Fruit fly (Drosophila melanogaster) whole organism, pupa: ENCODE results near the gene CG1571.

Experiments used
- CG10348 ChIP-seq: fragments of 200-800 bp; sonication (Bioruptor generic); IDR thresholded peaks from 2 replicates; pipeline ENCODE4 v1.3.6; 2022; ENCODE audit warnings: missing biosample characterization, missing genetic modification characterization
- CG12605 ChIP-seq: fragments of 200-800 bp; sonication (Bioruptor generic); IDR thresholded peaks from 2 replicates; pipeline ENCODE4 v1.3.6; 2022; ENCODE audit warnings: missing biosample characterization, missing genetic modification characterization
- CG13204 ChIP-seq: fragments of 200-800 bp; sonication (Bioruptor generic); optimal IDR thresholded peaks from 2 replicates; lab custom pipeline; 2018; ENCODE audit warnings: missing biosample characterization, mild to moderate bottlenecking, missing genetic modification characterization, moderate library complexity
- CG14655 ChIP-seq: fragments of 200-800 bp; sonication (Bioruptor generic); optimal IDR thresholded peaks from 3 replicates; lab custom pipeline; 2017; ENCODE audit warnings: mild to moderate bottlenecking, missing biosample characterization, missing genetic modification reagents, missing genetic modification characterization
- CG15710 ChIP-seq: fragments of 200-800 bp; sonication (Bioruptor generic); optimal IDR thresholded peaks from 2 replicates; lab custom pipeline; 2018; ENCODE audit warnings: missing biosample characterization, mild to moderate bottlenecking, missing genetic modification characterization, moderate library complexity
- CG17806 ChIP-seq: fragments of 200-800 bp; sonication (Bioruptor generic); optimal IDR thresholded peaks from 2 replicates; lab custom pipeline; 2018; ENCODE audit warnings: missing biosample characterization, mild to moderate bottlenecking, missing genetic modification characterization, moderate library complexity
- CG32121 ChIP-seq: fragments of 200-800 bp; sonication (Bioruptor generic); IDR thresholded peaks from 2 replicates; pipeline ENCODE4 v1.3.6; 2022; ENCODE audit warnings: missing biosample characterization, missing genetic modification characterization
- CG34367 ChIP-seq: fragments of 200-800 bp; sonication (Bioruptor generic); optimal IDR thresholded peaks from 2 replicates; lab custom pipeline; 2018; ENCODE audit warnings: missing biosample characterization, mild to moderate bottlenecking, missing genetic modification characterization
- CG4496 ChIP-seq: fragments of 200-800 bp; sonication (Bioruptor generic); IDR thresholded peaks from 3 replicates; pipeline ENCODE4 v1.3.6; 2022; ENCODE audit warnings: missing biosample characterization, missing genetic modification characterization
- CG8159 ChIP-seq: fragments of 200-800 bp; sonication (Bioruptor generic); optimal IDR thresholded peaks from 3 replicates; lab custom pipeline; 2018; ENCODE audit warnings: missing biosample characterization, mild to moderate bottlenecking, missing genetic modification characterization, moderate library complexity
- CG8301 ChIP-seq: fragments of 200-800 bp; sonication (Bioruptor generic); optimal IDR thresholded peaks from 2 replicates; lab custom pipeline; 2018; ENCODE audit warnings: missing biosample characterization, mild to moderate bottlenecking, missing genetic modification characterization
- CG9948 ChIP-seq: fragments of 200-800 bp; sonication (Bioruptor generic); optimal IDR thresholded peaks from 2 replicates; lab custom pipeline; 2018; ENCODE audit warnings: missing biosample characterization, mild to moderate bottlenecking, missing genetic modification characterization, moderate library complexity
- D1 ChIP-seq: fragments of 200-800 bp; sonication (Bioruptor generic); optimal IDR thresholded peaks from 2 replicates; lab custom pipeline; 2018; ENCODE audit warnings: missing biosample characterization, mild to moderate bottlenecking, missing genetic modification characterization, moderate library complexity
- EcR ChIP-seq: fragments of 200-800 bp; sonication (Bioruptor generic); optimal IDR thresholded peaks from 3 replicates; lab custom pipeline; 2019; ENCODE audit warnings: missing biosample characterization, missing genetic modification characterization, mild to moderate bottlenecking, moderate library complexity, missing genetic modification reagents
- Ets98B ChIP-seq: fragments of 200-800 bp; sonication (Bioruptor generic); IDR thresholded peaks from 2 replicates; pipeline ENCODE4 v1.3.6; 2022; ENCODE audit warnings: missing biosample characterization, missing genetic modification characterization
- Pif1A ChIP-seq: fragments of 200-800 bp; sonication (Bioruptor generic); optimal IDR thresholded peaks from 3 replicates; lab custom pipeline; 2016; ENCODE audit warnings: missing biosample characterization, missing genetic modification characterization
- Pif1B ChIP-seq: fragments of 200-800 bp; sonication (Bioruptor generic); optimal IDR thresholded peaks from 3 replicates; lab custom pipeline; 2016; ENCODE audit warnings: missing biosample characterization, missing genetic modification characterization
- Snoo ChIP-seq: fragments of 200-800 bp; sonication (Bioruptor generic); optimal IDR thresholded peaks from 3 replicates; lab custom pipeline; 2017; ENCODE audit warnings: missing biosample characterization, mild to moderate bottlenecking, missing genetic modification characterization, inconsistent platforms
- fd96Ca ChIP-seq: fragments of 200-800 bp; sonication (Bioruptor generic); IDR thresholded peaks from 3 replicates; pipeline ENCODE4 v1.3.6; 2022; ENCODE audit warnings: missing biosample characterization, missing genetic modification characterization
- gl ChIP-seq: fragments of 200-800 bp; sonication (Bioruptor generic); optimal IDR thresholded peaks from 2 replicates; lab custom pipeline; 2018; ENCODE audit warnings: missing biosample characterization, mild to moderate bottlenecking, missing genetic modification characterization
- rn ChIP-seq: fragments of 200-800 bp; sonication (Bioruptor generic); IDR thresholded peaks from 2 replicates; pipeline ENCODE4 v1.3.6; 2022; ENCODE audit warnings: missing biosample characterization, missing genetic modification characterization

CG1571 gene

DNA sequence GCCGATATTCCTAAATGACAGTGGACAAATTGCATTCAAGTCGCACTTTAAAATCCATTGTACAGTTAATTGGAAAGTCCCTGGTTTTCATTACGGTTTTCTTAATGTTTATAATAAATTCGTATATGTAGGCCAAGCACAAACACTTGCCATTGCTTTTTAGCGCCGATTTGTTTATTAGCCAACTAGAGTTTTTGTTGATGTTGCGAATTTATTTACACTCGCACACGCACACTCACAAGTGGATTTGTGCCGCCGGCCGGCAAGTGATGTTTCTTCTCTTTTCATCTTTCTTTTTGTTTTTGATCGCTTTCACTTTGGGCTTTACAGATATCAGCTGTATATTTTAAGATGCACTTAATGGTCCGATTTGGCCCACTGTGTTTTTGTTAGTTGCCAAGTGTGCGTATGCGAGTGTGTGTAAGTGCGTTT lies 18.4 kb upstream of the CG1571 start:
- TF ChIP-seq CG14655 (GFP tag; lab: Kevin White, UChicago) (peak; percentile 87), EcR (GFP tag; lab: Kevin White, UChicago) (no peak), CG15710 (peak; percentile 75), CG32121 (peak; percentile 46; the same call in 1 of the 2 replicates), Snoo (tag; lab: Kevin White, UChicago) (peak; percentile 60), CG13204 (no peak), CG17806 (tag; lab: Kevin White, UChicago) (peak; percentile 61), fd96Ca (GFP tag; lab: Robert Waterston, UW) (peak; percentile 69; the same call in 2 of the 3 replicates), CG10348 (no peak), CG34367 (tag; lab: Kevin White, UChicago) (peak; percentile 56), D1 (tag; lab: Kevin White, UChicago) (no peak), CG12605 (GFP tag; lab: Robert Waterston, UW) (no peak), Ets98B (GFP tag; lab: Robert Waterston, UW) (peak; percentile 7; the same call in 1 of the 2 replicates), CG8159 (tag; lab: Kevin White, UChicago) (peak; percentile 80), rn (GFP tag; lab: Robert Waterston, UW) (peak; percentile 46; the same call in 1 of the 2 replicates), Pif1B (peak; percentile 42), CG4496 (GFP tag; lab: Robert Waterston, UW) (peak; percentile 58; the same call in 1 of the 3 replicates), Pif1A (GFP tag; lab: Kevin White, UChicago) (peak; percentile 59), gl (tag; lab: Kevin White, UChicago) (no peak), CG8301 (tag; lab: Kevin White, UChicago) (peak; percentile 78), CG9948 (tag; lab: Kevin White, UChicago) (peak; percentile 76)

DNA sequence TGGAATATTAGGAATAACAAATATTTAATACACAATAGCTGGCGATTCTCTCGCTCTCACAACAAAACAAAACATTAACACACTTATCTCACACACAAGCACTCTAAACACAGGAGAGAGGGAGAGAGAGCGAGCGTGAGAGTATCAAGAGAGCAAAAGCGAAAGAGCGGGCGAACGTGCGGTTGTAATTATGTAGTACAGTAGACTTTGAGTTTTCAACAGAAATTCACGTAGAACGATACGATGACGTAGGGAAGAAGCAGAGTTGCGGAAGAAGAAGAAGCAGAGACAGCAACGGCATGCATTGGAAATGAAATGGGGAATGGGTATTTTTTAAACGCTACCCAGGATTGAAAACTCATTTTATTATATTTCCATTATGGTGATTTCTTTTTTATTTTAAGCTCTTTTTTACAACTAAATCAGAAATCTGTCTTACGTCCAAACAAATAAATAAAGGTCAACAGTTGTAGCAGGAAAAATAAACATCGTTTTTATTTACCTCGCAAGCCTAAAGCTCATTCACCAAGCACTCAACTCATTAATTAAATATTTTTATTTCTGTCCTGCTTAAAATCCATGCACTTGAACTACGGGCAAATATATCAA lies 17.7 kb upstream of the CG1571 start:
- TF ChIP-seq gl (tag; lab: Kevin White, UChicago) = peak; percentile 6
- TF ChIP-seq CG13204 = no peak
- TF ChIP-seq fd96Ca (GFP tag; lab: Robert Waterston, UW) = no peak
- peak; percentile 26 for TF ChIP-seq CG12605 (GFP tag; lab: Robert Waterston, UW)
- no peak for TF ChIP-seq CG17806 (tag; lab: Kevin White, UChicago)
- TF ChIP-seq CG4496 (GFP tag; lab: Robert Waterston, UW) = peak; percentile 6; the same call in 1 of the 3 replicates
- peak; percentile 7; the same call in 1 of the 2 replicates for TF ChIP-seq Ets98B (GFP tag; lab: Robert Waterston, UW)
- TF ChIP-seq CG10348 = no peak

DNA sequence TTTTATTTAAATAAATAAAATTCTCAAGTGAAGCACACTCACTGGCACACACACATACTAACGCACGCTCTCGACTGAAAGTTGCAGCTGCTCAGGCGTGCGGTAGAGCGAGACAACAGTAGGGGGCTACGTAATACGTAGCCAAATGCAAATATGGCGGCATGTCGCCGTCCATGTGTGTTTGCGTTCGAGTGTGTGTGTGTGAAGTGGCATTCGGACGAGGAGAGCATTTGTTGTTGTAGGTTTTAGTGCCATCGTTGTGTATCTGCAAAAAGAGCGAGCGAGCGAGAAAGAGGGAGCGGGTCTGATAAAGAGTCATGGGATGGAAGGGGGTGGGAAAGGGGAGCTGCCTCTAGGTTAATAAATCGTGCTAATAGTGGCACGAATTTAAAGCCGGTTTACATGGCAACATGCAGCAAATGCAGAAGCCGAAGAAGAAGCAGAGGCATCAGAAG lies 17.2 kb upstream of the CG1571 start:
- TF ChIP-seq CG17806 (tag; lab: Kevin White, UChicago) (no peak), Pif1B (peak; percentile 21), CG8159 (tag; lab: Kevin White, UChicago) (no peak), Snoo (tag; lab: Kevin White, UChicago) (no peak), CG32121 (peak; percentile 35; the same call in 1 of the 2 replicates), gl (tag; lab: Kevin White, UChicago) (peak; percentile 29), EcR (GFP tag; lab: Kevin White, UChicago) (peak; percentile 55), CG34367 (tag; lab: Kevin White, UChicago) (no peak), CG10348 (no peak), CG8301 (tag; lab: Kevin White, UChicago) (no peak), D1 (tag; lab: Kevin White, UChicago) (no peak), CG14655 (GFP tag; lab: Kevin White, UChicago) (no peak), Ets98B (GFP tag; lab: Robert Waterston, UW) (peak; percentile 50), CG12605 (GFP tag; lab: Robert Waterston, UW) (peak; percentile 60), fd96Ca (GFP tag; lab: Robert Waterston, UW) (peak; percentile 59; the same call in 1 of the 3 replicates), CG13204 (peak; percentile 23), CG9948 (tag; lab: Kevin White, UChicago) (no peak), CG15710 (no peak), rn (GFP tag; lab: Robert Waterston, UW) (no peak), Pif1A (GFP tag; lab: Kevin White, UChicago) (no peak), CG4496 (GFP tag; lab: Robert Waterston, UW) (peak; percentile 68; the same call in 2 of the 3 replicates)

DNA sequence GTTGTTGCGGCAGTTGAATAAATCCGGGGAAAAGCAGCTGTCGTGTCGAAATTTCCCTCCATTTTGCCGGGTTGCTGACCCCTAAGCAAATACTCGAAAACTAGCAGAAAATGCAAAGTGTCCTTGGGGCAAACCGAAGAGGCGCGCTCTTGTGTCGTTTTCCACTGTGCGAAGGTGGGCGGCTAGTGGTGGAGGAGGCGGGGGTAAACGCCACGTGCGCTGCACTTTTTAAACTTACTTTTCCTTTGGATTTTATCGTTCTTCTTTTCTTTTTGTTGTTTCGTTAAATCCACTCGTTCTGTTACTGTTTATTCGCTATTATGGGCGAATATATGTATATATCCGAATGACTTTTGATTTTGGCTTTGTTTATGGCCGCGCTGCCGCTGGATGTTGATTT lies 16.0 kb upstream of the CG1571 start:
- TF ChIP-seq EcR (GFP tag; lab: Kevin White, UChicago) (no peak), gl (tag; lab: Kevin White, UChicago) (no peak), CG13204 (no peak), rn (GFP tag; lab: Robert Waterston, UW) (no peak), fd96Ca (GFP tag; lab: Robert Waterston, UW) (no peak), Pif1B (no peak), Ets98B (GFP tag; lab: Robert Waterston, UW) (no peak), D1 (tag; lab: Kevin White, UChicago) (no peak), CG17806 (tag; lab: Kevin White, UChicago) (no peak), Pif1A (GFP tag; lab: Kevin White, UChicago) (no peak), CG34367 (tag; lab: Kevin White, UChicago) (no peak), Snoo (tag; lab: Kevin White, UChicago) (no peak), CG32121 (no peak), CG8301 (tag; lab: Kevin White, UChicago) (no peak)
- TF ChIP-seq, all 21 proteins: peak for 0
